Fruit fly (Drosophila melanogaster) whole organism, embryonic: Measurements from ENCODE around the gene RhoGAP19D.

Experiments used
- Adf1 ChIP-seq: fragments of 200-800 bp; sonication (Bioruptor generic); IDR thresholded peaks from 2 replicates; pipeline ENCODE4 v1.3.6; 2022; ENCODE audit warnings: missing biosample characterization, missing genetic modification characterization
- Atf6 ChIP-seq: fragments of 200-800 bp; sonication (Bioruptor generic); IDR thresholded peaks from 2 replicates; pipeline ENCODE4 v1.3.6; 2022; ENCODE audit warnings: missing biosample characterization, missing genetic modification characterization
- Awh ChIP-seq: fragments of 200-800 bp; sonication (Bioruptor generic); IDR thresholded peaks from 2 replicates; pipeline ENCODE4, ENCODE4 v1.3.6; 2022; ENCODE audit warnings: missing biosample characterization, missing genetic modification characterization
- BtbVII ChIP-seq: fragments of 200-800 bp; sonication (Bioruptor generic); optimal IDR thresholded peaks from 3 replicates; lab custom pipeline; 2017; ENCODE audit warnings: missing biosample characterization, mild to moderate bottlenecking, missing genetic modification characterization
- CG10366 ChIP-seq: fragments of 200-800 bp; sonication (Bioruptor generic); IDR thresholded peaks from 2 replicates; pipeline ENCODE4 v1.3.6; 2022; ENCODE audit warnings: missing biosample characterization, missing genetic modification characterization
- CG10431 ChIP-seq: fragments of 200-800 bp; sonication (Bioruptor generic); optimal IDR thresholded peaks from 3 replicates; lab custom pipeline; 2018; ENCODE audit warnings: missing biosample characterization, mild to moderate bottlenecking, missing genetic modification characterization
- CG11504 ChIP-seq: fragments of 200-800 bp; sonication (Bioruptor generic); optimal IDR thresholded peaks from 3 replicates; lab custom pipeline; 2019; ENCODE audit warnings: missing biosample characterization, mild to moderate bottlenecking, missing genetic modification characterization, moderate library complexity
- CG11696 ChIP-seq: fragments of 200-800 bp; sonication (Bioruptor generic); IDR thresholded peaks from 2 replicates; pipeline ENCODE4 v1.3.6; 2022; ENCODE audit warnings: missing biosample characterization, missing genetic modification characterization
- CG12219 ChIP-seq: fragments of 200-800 bp; sonication (Bioruptor generic); optimal IDR thresholded peaks from 3 replicates; lab custom pipeline; 2018; ENCODE audit warnings: missing biosample characterization, mild to moderate bottlenecking, missing genetic modification characterization
- CG14965 ChIP-seq: fragments of 200-800 bp; sonication (Bioruptor generic); optimal IDR thresholded peaks from 2 replicates; lab custom pipeline; 2016; ENCODE audit warnings: missing biosample characterization, missing genetic modification characterization, borderline replicate concordance
- CG15479 ChIP-seq: fragments of 200-800 bp; sonication (Bioruptor generic); optimal IDR thresholded peaks from 3 replicates; lab custom pipeline; 2019; ENCODE audit warnings: missing biosample characterization, mild to moderate bottlenecking, missing genetic modification characterization, moderate library complexity
- CG1602 ChIP-seq: fragments of 200-800 bp; sonication (Bioruptor generic); optimal IDR thresholded peaks from 3 replicates; lab custom pipeline; 2016; ENCODE audit warnings: missing biosample characterization, missing genetic modification characterization
- CG17328 ChIP-seq: fragments of 200-800 bp; sonication (Bioruptor generic); IDR thresholded peaks from 2 replicates; pipeline ENCODE4 v1.3.6; 2022; ENCODE audit warnings: missing biosample characterization, missing genetic modification characterization
- CG18599 ChIP-seq: fragments of 200-800 bp; sonication (Bioruptor generic); optimal IDR thresholded peaks from 3 replicates; lab custom pipeline; 2017; ENCODE audit warnings: missing biosample characterization, missing genetic modification characterization, mild to moderate bottlenecking, moderate library complexity, missing genetic modification reagents
- CG2678 ChIP-seq: fragments of 200-800 bp; sonication (Bioruptor generic); optimal IDR thresholded peaks from 3 replicates; lab custom pipeline; 2019; ENCODE audit warnings: missing biosample characterization, mild to moderate bottlenecking, missing genetic modification characterization, moderate library complexity
- CG2712 ChIP-seq: fragments of 200-800 bp; optimal IDR thresholded peaks from 3 replicates; lab custom pipeline; 2019; ENCODE audit warnings: missing biosample characterization, mild to moderate bottlenecking, missing genetic modification characterization, moderate library complexity
- CG31388 ChIP-seq: fragments of 200-800 bp; sonication (Bioruptor generic); optimal IDR thresholded peaks from 2 replicates; lab custom pipeline; 2016; ENCODE audit warnings: missing biosample characterization, missing genetic modification characterization
- CG34422 ChIP-seq: fragments of 200-800 bp; sonication (Bioruptor generic); IDR thresholded peaks from 3 replicates; pipeline ENCODE4 v1.3.6; 2022; ENCODE audit warnings: missing biosample characterization, missing genetic modification characterization
- CG4328 ChIP-seq: fragments of 200-800 bp; sonication (Bioruptor generic); optimal IDR thresholded peaks from 3 replicates; lab custom pipeline; 2017; ENCODE audit warnings: missing biosample characterization, missing genetic modification reagents, missing genetic modification characterization
- CG7839 ChIP-seq: fragments of 200-800 bp; sonication (Bioruptor generic); optimal IDR thresholded peaks from 3 replicates; lab custom pipeline; 2018; ENCODE audit warnings: missing biosample characterization, mild to moderate bottlenecking, missing genetic modification characterization, moderate library complexity
- CG9876 ChIP-seq: fragments of 200-800 bp; sonication (Bioruptor generic); optimal IDR thresholded peaks from 2 replicates; lab custom pipeline; 2016; ENCODE audit warnings: missing biosample characterization, missing genetic modification characterization
- CHES-1-like ChIP-seq: fragments of 200-800 bp; sonication (Bioruptor generic); optimal IDR thresholded peaks from 2 replicates; lab custom pipeline; 2016; ENCODE audit warnings: missing biosample characterization, missing genetic modification characterization
- D19A ChIP-seq: fragments of 200-800 bp; optimal IDR thresholded peaks from 3 replicates; lab custom pipeline; 2019; ENCODE audit warnings: missing biosample characterization, mild to moderate bottlenecking, missing genetic modification characterization, moderate library complexity
- Deaf1 ChIP-seq: fragments of 200-800 bp; optimal IDR thresholded peaks from 3 replicates; lab custom pipeline; 2019; ENCODE audit warnings: missing biosample characterization, mild to moderate bottlenecking, missing genetic modification characterization, moderate library complexity
- E2f2 ChIP-seq: fragments of 200-800 bp; sonication (Bioruptor generic); IDR thresholded peaks from 2 replicates; pipeline ENCODE4 v1.3.6; 2022; ENCODE audit warnings: missing biosample characterization, missing genetic modification characterization
- H15 ChIP-seq: fragments of 200-800 bp; sonication (Bioruptor generic); IDR thresholded peaks from 3 replicates; pipeline ENCODE4 v1.3.6; 2022; ENCODE audit warnings: missing biosample characterization, missing genetic modification characterization
- HHEX ChIP-seq: fragments of 200-800 bp; sonication (Bioruptor generic); optimal IDR thresholded peaks from 3 replicates; lab custom pipeline; 2017; ENCODE audit warnings: missing biosample characterization, mild to moderate bottlenecking, missing genetic modification characterization, missing genetic modification reagents
- Lim3 ChIP-seq: fragments of 200-800 bp; sonication (Bioruptor generic); IDR thresholded peaks from 2 replicates; pipeline ENCODE4 v1.3.6; 2022; ENCODE audit warnings: missing biosample characterization, missing genetic modification characterization
- NC2α ChIP-seq: fragments of 200-800 bp; sonication (Bioruptor generic); optimal IDR thresholded peaks from 2 replicates; lab custom pipeline; 2016; ENCODE audit warnings: missing biosample characterization, missing genetic modification characterization
- NFAT ChIP-seq: fragments of 200-800 bp; sonication (Bioruptor generic); IDR thresholded peaks from 2 replicates; pipeline ENCODE4 v1.3.6; 2022; ENCODE audit warnings: missing biosample characterization, missing genetic modification characterization
- Rfx ChIP-seq: fragments of 200-800 bp; sonication (Bioruptor generic); IDR thresholded peaks from 2 replicates; pipeline ENCODE4 v1.3.6; 2022; ENCODE audit warnings: missing biosample characterization, missing genetic modification characterization
- Scr ChIP-seq: fragments of 200-800 bp; sonication (Bioruptor generic); IDR thresholded peaks from 2 replicates; pipeline ENCODE4 v1.3.6; 2022; ENCODE audit warnings: missing biosample characterization, missing genetic modification characterization; ENCODE audit not compliant: partially characterized antibody
- Side ChIP-seq: fragments of 200-800 bp; sonication (Bioruptor generic); optimal IDR thresholded peaks from 2 replicates; lab custom pipeline; 2016; ENCODE audit warnings: missing biosample characterization, missing genetic modification characterization
- ac ChIP-seq: fragments of 200-800 bp; sonication (Bioruptor generic); optimal IDR thresholded peaks from 3 replicates; lab custom pipeline; 2017; ENCODE audit warnings: missing biosample characterization, mild to moderate bottlenecking, missing genetic modification characterization
- ase ChIP-seq: fragments of 200-800 bp; sonication (Bioruptor generic); IDR thresholded peaks from 3 replicates; pipeline ENCODE4 v1.3.6; 2022; ENCODE audit warnings: missing biosample characterization, missing genetic modification characterization
- ash1 ChIP-seq: fragments of 200-800 bp; sonication (Bioruptor generic); optimal IDR thresholded peaks from 2 replicates; lab custom pipeline; 2018; ENCODE audit warnings: missing biosample characterization, mild to moderate bottlenecking, missing genetic modification characterization
- crol ChIP-seq: fragments of 200-800 bp; sonication (Bioruptor generic); IDR thresholded peaks from 2 replicates; pipeline ENCODE4 v1.3.6; 2022; ENCODE audit warnings: missing biosample characterization, missing genetic modification characterization
- dmrt99B ChIP-seq: fragments of 200-800 bp; sonication (Bioruptor generic); optimal IDR thresholded peaks from 2 replicates; lab custom pipeline; 2018; ENCODE audit warnings: missing biosample characterization, mild to moderate bottlenecking, missing genetic modification characterization, moderate library complexity
- ems ChIP-seq: fragments of 200-800 bp; sonication (Bioruptor generic); optimal IDR thresholded peaks from 3 replicates; lab custom pipeline; 2016; ENCODE audit warnings: missing biosample characterization, missing genetic modification characterization
- gem ChIP-seq: fragments of 200-800 bp; sonication (Bioruptor generic); optimal IDR thresholded peaks from 2 replicates; lab custom pipeline; 2019; ENCODE audit warnings: missing biosample characterization, mild to moderate bottlenecking, missing genetic modification characterization, moderate library complexity
- knrl ChIP-seq: fragments of 200-800 bp; sonication (Bioruptor generic); IDR thresholded peaks from 3 replicates; pipeline ENCODE4 v1.3.6; 2022; ENCODE audit warnings: missing biosample characterization, missing genetic modification characterization; ENCODE audit not compliant: partially characterized antibody
- mld ChIP-seq: fragments of 200-800 bp; sonication (Bioruptor generic); IDR thresholded peaks from 3 replicates; pipeline ENCODE4 v1.3.6; 2022; ENCODE audit warnings: missing biosample characterization, missing genetic modification characterization; ENCODE audit not compliant: partially characterized antibody
- org-1 ChIP-seq: fragments of 200-800 bp; sonication (Bioruptor generic); optimal IDR thresholded peaks from 2 replicates; lab custom pipeline; 2017; ENCODE audit warnings: missing biosample characterization, missing genetic modification characterization
- rib ChIP-seq: fragments of 200-800 bp; sonication (Bioruptor generic); IDR thresholded peaks from 2 replicates; pipeline ENCODE4 v1.3.6; 2022; ENCODE audit warnings: missing biosample characterization, missing genetic modification characterization
- sima ChIP-seq: fragments of 200-800 bp; sonication (Bioruptor generic); optimal IDR thresholded peaks from 2 replicates; lab custom pipeline; 2016; ENCODE audit warnings: missing biosample characterization, missing genetic modification characterization
- sug ChIP-seq: fragments of 200-800 bp; optimal IDR thresholded peaks from 2 replicates; lab custom pipeline; 2019; ENCODE audit warnings: missing biosample characterization, mild to moderate bottlenecking, missing genetic modification characterization, moderate library complexity
- tx ChIP-seq: fragments of 200-800 bp; sonication (Bioruptor generic); optimal IDR thresholded peaks from 2 replicates; lab custom pipeline; 2016; ENCODE audit warnings: missing biosample characterization, missing genetic modification characterization
- vvl ChIP-seq: fragments of 200-800 bp; sonication (Bioruptor generic); IDR thresholded peaks from 2 replicates; pipeline ENCODE4 v1.3.6; 2022; ENCODE audit warnings: missing biosample characterization, missing genetic modification characterization
- zfh1 ChIP-seq: fragments of 200-800 bp; sonication (Bioruptor generic); IDR thresholded peaks from 3 replicates; pipeline ENCODE4 v1.3.6; 2022; ENCODE audit warnings: missing biosample characterization, missing genetic modification characterization

RhoGAP19D gene

dm6 chrX:20495767-20496656 lies 14.5 kb downstream of the RhoGAP19D start (continued):
- TF ChIP-seq CG11696 (GFP tag; lab: Robert Waterston, UW): no peak
- TF ChIP-seq CG9876 (GFP tag; lab: Kevin White, UChicago): no peak
- peak; percentile 10 for TF ChIP-seq CG31388
- TF ChIP-seq Adf1 (GFP tag; lab: Robert Waterston, UW): no peak
- TF ChIP-seq CG18599 (GFP tag; lab: Kevin White, UChicago): peak; percentile 61
- 0 out of 3 replicates have a peak, but pooled peaks have one; percentile 41 for TF ChIP-seq ase (GFP tag; lab: Robert Waterston, UW)
- peak; percentile 46 for TF ChIP-seq org-1 (GFP tag; lab: Kevin White, UChicago)
- no peak for TF ChIP-seq Lim3 (GFP tag; lab: Robert Waterston, UW)
- peak; percentile 56 for TF ChIP-seq ems (GFP tag; lab: Kevin White, UChicago)
- peak; percentile 68 for TF ChIP-seq CG7839 (tag; lab: Kevin White, UChicago)
- peak; percentile 51; the same call in 1 of the 2 replicates for TF ChIP-seq CG10366 (GFP tag; lab: Robert Waterston, UW)
- TF ChIP-seq NC2α: peak; percentile 23
- peak; percentile 47 for TF ChIP-seq Rfx (GFP tag; lab: Robert Waterston, UW)
- TF ChIP-seq Atf6 (GFP tag; lab: Robert Waterston, UW): peak; percentile 48
- peak; percentile 38 for TF ChIP-seq E2f2 (GFP tag; lab: Robert Waterston, UW)
- TF ChIP-seq crol: peak; percentile 62
- TF ChIP-seq gem (tag; lab: Kevin White, UChicago): peak; percentile 81
- no peak for TF ChIP-seq CG4328 (GFP tag; lab: Kevin White, UChicago)
- TF ChIP-seq Side (GFP tag; lab: Kevin White, UChicago): peak; percentile 58
- 0 out of 2 replicates have a peak, but pooled peaks have one; percentile 16 for TF ChIP-seq NFAT
- TF ChIP-seq ac (GFP tag; lab: Kevin White, UChicago): no peak
- 0 out of 2 replicates have a peak, but pooled peaks have one; percentile 37 for TF ChIP-seq Awh (GFP tag; lab: Robert Waterston, UW)
- peak; percentile 52; the same call in 1 of the 2 replicates for TF ChIP-seq vvl (GFP tag; lab: Robert Waterston, UW)
- TF ChIP-seq CG12219: peak; percentile 22
- TF ChIP-seq CG1602 (GFP tag; lab: Kevin White, UChicago): peak; percentile 51
- no peak for TF ChIP-seq rib
- TF ChIP-seq CG2712: peak; percentile 62
- peak; percentile 56 for TF ChIP-seq CG17328 (GFP tag; lab: Robert Waterston, UW)
- peak; percentile 15 for TF ChIP-seq CHES-1-like
- TF ChIP-seq Deaf1 (tag; lab: Kevin White, UChicago): no peak
- TF ChIP-seq CG34422 (GFP tag; lab: Robert Waterston, UW): peak; percentile 41; the same call in 1 of the 3 replicates
- TF ChIP-seq zfh1 (GFP tag; lab: Robert Waterston, UW): peak; percentile 75
- TF ChIP-seq CG11504: peak; percentile 76
- no peak for TF ChIP-seq CG10431 (GFP tag; lab: Kevin White, UChicago)
- no peak for TF ChIP-seq mld (GFP tag; lab: Robert Waterston, UW)
- peak; percentile 40 for TF ChIP-seq HHEX
- TF ChIP-seq knrl (GFP tag; lab: Robert Waterston, UW): no peak
- no peak for TF ChIP-seq BtbVII (GFP tag; lab: Kevin White, UChicago)
- peak; percentile 29 for TF ChIP-seq tx
- TF ChIP-seq CG2678 (tag; lab: Kevin White, UChicago): peak; percentile 70
- no peak for TF ChIP-seq sug (tag; lab: Kevin White, UChicago)
- TF ChIP-seq sima (GFP tag; lab: Kevin White, UChicago): no peak
- peak; percentile 36 for TF ChIP-seq D19A (tag; lab: Kevin White, UChicago)
- no peak for TF ChIP-seq Scr (GFP tag; lab: Robert Waterston, UW)
- no peak for TF ChIP-seq CG15479
- TF ChIP-seq CG14965 (GFP tag; lab: Kevin White, UChicago): no peak
- 0 out of 3 replicates have a peak, but pooled peaks have one; percentile 22 for TF ChIP-seq H15 (GFP tag; lab: Robert Waterston, UW)
- TF ChIP-seq dmrt99B: peak; percentile 67
- TF ChIP-seq ash1 (GFP tag; lab: Kevin White, UChicago): no peak
